Worm (Caenorhabditis elegans) whole organism, late embryonic: Measurements from ENCODE around the gene F48F5.6.

Experiments used
- ceh-31 ChIP-seq: sonication (generic microtip); optimal IDR thresholded peaks from 2 replicates; lab custom pipeline; 2016; ENCODE audit warnings: missing genetic modification characterization, missing compliant biosample characterization
- ceh-34 ChIP-seq: sonication (generic microtip); optimal IDR thresholded peaks from 2 replicates; lab custom pipeline; 2016; ENCODE audit warnings: mild to moderate bottlenecking, missing genetic modification characterization, missing compliant biosample characterization
- ceh-48 ChIP-seq: sonication (generic microtip); optimal IDR thresholded peaks from 2 replicates; lab custom pipeline; 2016; ENCODE audit warnings: missing genetic modification characterization, inconsistent platforms, missing compliant biosample characterization
- elt-2 ChIP-seq: sonication (generic microtip); optimal IDR thresholded peaks from 2 replicates; lab custom pipeline; 2016; ENCODE audit warnings: missing genetic modification reagents, missing genetic modification characterization, missing compliant biosample characterization
- ref-2 ChIP-seq: sonication (generic microtip); optimal IDR thresholded peaks from 2 replicates; lab custom pipeline; 2016; ENCODE audit warnings: missing genetic modification characterization, missing compliant biosample characterization
- unc-55 ChIP-seq: sonication (generic microtip); optimal IDR thresholded peaks from 2 replicates; lab custom pipeline; 2017; ENCODE audit warnings: missing biosample characterization, missing genetic modification reagents, missing genetic modification characterization

DNA sequence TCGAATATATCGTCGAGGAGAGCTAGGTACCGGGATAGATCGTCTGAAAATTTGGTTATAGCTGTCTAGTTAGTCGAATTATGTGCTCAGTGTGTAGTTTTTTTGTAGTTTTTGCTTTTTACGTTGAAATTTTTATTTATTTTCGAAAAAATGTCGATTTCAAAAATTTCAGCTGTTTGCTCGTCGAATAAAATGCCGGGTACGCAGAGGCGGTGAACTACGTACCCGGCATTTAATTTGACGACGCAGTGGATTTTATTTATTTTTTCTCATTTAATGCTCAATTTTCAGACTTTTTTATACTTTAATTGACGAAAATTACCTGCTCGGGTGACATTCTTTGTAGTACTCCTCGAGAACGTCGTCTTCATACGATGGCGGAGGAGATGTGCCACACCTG is 24.0 kb upstream of the F48F5.6 start:
- TF ChIP-seq unc-55 (GFP tag; lab: Kevin White, UChicago) (no peak), ref-2 (no peak), ceh-31 (tag; lab: Kevin White, UChicago) (no peak), ceh-48 (tag; lab: Kevin White, UChicago) (no peak), elt-2 (tag; lab: Kevin White, UChicago) (no peak), ceh-34 (tag; lab: Kevin White, UChicago) (no peak)
